Worm (Caenorhabditis elegans): ENCODE results near the gene srh-187.

DNA sequence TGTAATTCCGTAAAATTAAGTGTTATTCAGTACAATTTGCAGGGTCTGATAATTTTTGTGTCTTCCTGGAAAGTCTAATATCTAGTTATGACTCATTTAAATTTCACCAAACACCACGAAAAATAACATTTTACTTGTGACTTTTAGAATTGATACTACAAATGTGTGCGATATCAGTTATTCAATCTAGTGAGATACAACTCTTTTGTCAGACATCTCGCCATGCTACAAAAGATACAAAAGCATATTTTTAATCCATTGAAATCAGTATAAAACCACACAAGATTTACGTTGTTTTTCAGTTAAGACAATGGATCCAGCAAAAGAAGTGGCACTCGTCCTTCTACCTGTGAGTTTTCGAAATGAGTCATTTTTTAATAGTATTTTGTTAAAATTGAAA is 34.4 kb upstream of the srh-187 start, which contains the start of gene srx-56:
- TF ChIP-seq dao-5 (tag; optimal IDR thresholded peaks at IDR 0.05) (no peak), him-1 (tag; optimal IDR thresholded peaks at IDR 0.05) (no peak)
